Worm (Caenorhabditis elegans): Measurements from ENCODE around the gene clec-234.

- TF ChIP-seq dao-5 (tag; optimal IDR thresholded peaks at IDR 0.05) (no peak), him-1 (tag; optimal IDR thresholded peaks at IDR 0.05) (no peak)
Measured at ce11 chrV:16410521-16410920, 22.9 kb downstream of the clec-234 start, which contains the start of gene srh-145.

Measured in whole organism, L4/young adult.